Fruit fly (Drosophila melanogaster) whole organism, wandering third instar larva: Measurements from ENCODE around the gene CG3473.

ENCODE experiments used
- N ChIP-seq: fragments of >200 bp; optimal IDR thresholded peaks from 2 replicates; lab custom pipeline; 2018; ENCODE audit warnings: missing biosample characterization, missing external identifiers, missing genetic modification characterization
- dl ChIP-seq, 2 experiments: fragments of 175-275, 200-275 bp in 1 of 2; fragments of 200-275 bp in 1 of 2; sonication (Bioruptor generic); optimal IDR thresholded peaks; lab custom pipeline; 2018; ENCODE audit warnings: mild to moderate bottlenecking in 2 of 2, missing biosample characterization in 2 of 2, missing genetic modification characterization in 2 of 2, moderate library complexity in 2 of 2; ENCODE audit not compliant: partially characterized antibody in 2 of 2, insufficient read depth in 1 of 2
- dmrt93B ChIP-seq: fragments of 200-800 bp; sonication (Bioruptor generic); optimal IDR thresholded peaks from 2 replicates; lab custom pipeline; 2018; ENCODE audit warnings: missing biosample characterization, mild to moderate bottlenecking, missing genetic modification characterization
- dsf ChIP-seq: sonication (Bioruptor generic); optimal IDR thresholded peaks from 2 replicates; lab custom pipeline; 2016; ENCODE audit warnings: missing biosample characterization, missing genetic modification characterization, borderline replicate concordance
- ey ChIP-seq: fragments of 200-800 bp; sonication (Bioruptor generic); optimal IDR thresholded peaks from 2 replicates; lab custom pipeline; 2016; ENCODE audit warnings: missing biosample characterization, missing genetic modification characterization
- fru ChIP-seq: fragments of 200-800 bp; sonication (Bioruptor generic); optimal IDR thresholded peaks from 3 replicates; lab custom pipeline; 2016; ENCODE audit warnings: missing biosample characterization, mild to moderate bottlenecking, missing genetic modification characterization
- lola ChIP-seq: fragments of >200 bp; optimal IDR thresholded peaks from 2 replicates; lab custom pipeline; 2017; ENCODE audit warnings: missing biosample characterization, missing genetic modification characterization
- pan ChIP-seq: fragments of >200 bp; optimal IDR thresholded peaks from 2 replicates; lab custom pipeline; 2017
- rgr ChIP-seq: fragments of 200-800 bp; sonication (Bioruptor generic); optimal IDR thresholded peaks from 3 replicates; lab custom pipeline; 2016; ENCODE audit warnings: missing biosample characterization, mild to moderate bottlenecking, missing genetic modification characterization
- usp ChIP-seq: fragments of >200 bp; optimal IDR thresholded peaks from 2 replicates; lab custom pipeline; 2017; ENCODE audit warnings: missing biosample characterization, missing genetic modification characterization

dm6 chr2L:14554592-14554887 lies 9.0 kb downstream of the CG3473 start:
- TF ChIP-seq lola (GFP tag; lab: Kevin White, UChicago) (no peak), rgr (GFP tag; lab: Kevin White, UChicago) (no peak), dmrt93B (GFP tag; lab: Kevin White, UChicago) (no peak), pan (lab: Kevin White, UChicago) (no peak), ey (no peak), fru (no peak), dl (GFP tag; optimal IDR thresholded peaks at IDR 0.05; lab: Kevin White, UChicago; ENCODE audit: insufficient read depth in 1 of 2, partially characterized antibody in 2 of 2) (no peak), dsf (no peak), N (no peak), usp (GFP tag; lab: Kevin White, UChicago) (no peak)
